Fruit fly (Drosophila melanogaster): ENCODE measurements around the gene Timp.
A peak's percentile ranks its signal among the peaks of the same experiment; 100 is the strongest.

Gene Timp

dm6 chr3R:10168483-10169064 lies 44.2 kb downstream of the Timp start (continued):
- TF ChIP-seq Fer2 (tag; optimal IDR thresholded peaks at IDR 0.05): no peak
- no peak for TF ChIP-seq gfzf (GFP tag; optimal IDR thresholded peaks at IDR 0.05)
- peak; percentile 58 for TF ChIP-seq CG14014 (GFP tag; IDR thresholded peaks at IDR 0.05)
- TF ChIP-seq MESR4 (GFP tag; optimal IDR thresholded peaks at IDR 0.05): no peak
- no peak for TF ChIP-seq CG30020 (tag; optimal IDR thresholded peaks at IDR 0.05)
- no peak for TF ChIP-seq Ets97D (GFP tag; optimal IDR thresholded peaks at IDR 0.05)
- TF ChIP-seq CG18599 (GFP tag; optimal IDR thresholded peaks at IDR 0.05): no peak
- no peak for TF ChIP-seq CG4328 (GFP tag; optimal IDR thresholded peaks at IDR 0.05)
- no peak for TF ChIP-seq CG13424 (tag; optimal IDR thresholded peaks at IDR 0.05)
- TF ChIP-seq CG17802 (tag; optimal IDR thresholded peaks at IDR 0.05): no peak
- TF ChIP-seq cad (GFP tag; optimal IDR thresholded peaks at IDR 0.05): no peak
- no peak for TF ChIP-seq Dad (GFP tag; optimal IDR thresholded peaks at IDR 0.05)
- TF ChIP-seq BEAF-32 (GFP tag; optimal IDR thresholded peaks at IDR 0.05): no peak
- peak; percentile 44 for TF ChIP-seq tio (GFP tag; optimal IDR thresholded peaks at IDR 0.05)
- TF ChIP-seq CG17361 (GFP tag; IDR thresholded peaks at IDR 0.05): no peak
- no peak for TF ChIP-seq CG14667 (GFP tag; IDR thresholded peaks at IDR 0.05)
- peak; percentile 51; the same call in 1 of the 3 replicates for TF ChIP-seq Dbx (GFP tag; IDR thresholded peaks at IDR 0.05)
- peak; percentile 39 for TF ChIP-seq Camta (GFP tag; optimal IDR thresholded peaks at IDR 0.05)
- TF ChIP-seq CG8765 (GFP tag; IDR thresholded peaks at IDR 0.05): no peak
- TF ChIP-seq CG30431 (GFP tag; optimal IDR thresholded peaks at IDR 0.05): peak; percentile 15
- TF ChIP-seq ind (GFP tag; optimal IDR thresholded peaks at IDR 0.05): peak; percentile 23
- TF ChIP-seq cato (GFP tag; optimal IDR thresholded peaks at IDR 0.05; ENCODE audit: borderline replicate concordance): no peak
- TF ChIP-seq wor (GFP tag; IDR thresholded peaks at IDR 0.05): no peak
- no peak for TF ChIP-seq sna (GFP tag; IDR thresholded peaks at IDR 0.05; ENCODE audit: partially characterized antibody)
- no peak for TF ChIP-seq bab2 (GFP tag; optimal IDR thresholded peaks at IDR 0.05)
- TF ChIP-seq Dp (GFP tag; optimal IDR thresholded peaks at IDR 0.05): no peak
- TF ChIP-seq NFAT (GFP tag; IDR thresholded peaks at IDR 0.05): no peak
- no peak for TF ChIP-seq Hr78 (GFP tag; optimal IDR thresholded peaks at IDR 0.05)
- 0 out of 2 replicates have a peak, but pooled peaks have one; percentile 7 for TF ChIP-seq Awh (GFP tag; IDR thresholded peaks at IDR 0.05)
- no peak for TF ChIP-seq CG7928 (GFP tag; optimal IDR thresholded peaks at IDR 0.05)
- no peak for TF ChIP-seq repo (GFP tag; optimal IDR thresholded peaks at IDR 0.05)
- peak; percentile 16 for TF ChIP-seq CG4854 (GFP tag; optimal IDR thresholded peaks at IDR 0.05)
- peak; percentile 25 for TF ChIP-seq pho (GFP tag; optimal IDR thresholded peaks at IDR 0.05)
- TF ChIP-seq CG11696 (GFP tag; IDR thresholded peaks at IDR 0.05): peak; percentile 71
- no peak for TF ChIP-seq nom (GFP tag; optimal IDR thresholded peaks at IDR 0.05)
- TF ChIP-seq CG6683 (GFP tag; optimal IDR thresholded peaks at IDR 0.05): no peak
- TF ChIP-seq CG3407 (GFP tag; optimal IDR thresholded peaks at IDR 0.05): peak; percentile 49
- TF ChIP-seq seq (GFP tag; IDR thresholded peaks at IDR 0.05): peak; percentile 45; the same call in 1 of the 2 replicates
- TF ChIP-seq Scr (GFP tag; IDR thresholded peaks at IDR 0.05; ENCODE audit: partially characterized antibody): no peak
- peak; percentile 28 for TF ChIP-seq CG7786 (GFP tag; optimal IDR thresholded peaks at IDR 0.05)
- TF ChIP-seq Dip2 (GFP tag; IDR thresholded peaks at IDR 0.05): no peak
- no peak for TF ChIP-seq Asciz (GFP tag; optimal IDR thresholded peaks at IDR 0.05)
- no peak for TF ChIP-seq dmrt99B (tag; optimal IDR thresholded peaks at IDR 0.05)
- no peak for TF ChIP-seq rib (GFP tag; IDR thresholded peaks at IDR 0.05)
- TF ChIP-seq CG1647 (GFP tag; optimal IDR thresholded peaks at IDR 0.05): no peak
- TF ChIP-seq BtbVII (GFP tag; optimal IDR thresholded peaks at IDR 0.05): no peak
- no peak for TF ChIP-seq CG6272 (GFP tag; IDR thresholded peaks at IDR 0.05)
- no peak for TF ChIP-seq Sry-δ (GFP tag; optimal IDR thresholded peaks at IDR 0.05)
- no peak for TF ChIP-seq Abd-B (GFP tag; optimal IDR thresholded peaks at IDR 0.05)
- peak in 1 of 2 experiments; percentile 15 for TF ChIP-seq Hr51 (GFP tag; optimal IDR thresholded peaks at IDR 0.05)
